1 fruit fly cellular context compared by ENCODE assay signal in genomic region chr3R:21828040-21828526, dm6.
TF ChIP-seq lines count a peak whose summit lies in the region.

No protein-coding gene starts in this region.

TF ChIP-seq in whole organism, embryonic, 481 proteins besides CTCF, POLR2A, EP300 and RAD21 (continued from another document and continues in another):
- peak; percentile 1 for TF ChIP-seq Vsx1 (GFP tag; optimal IDR thresholded peaks at IDR 0.05; lab: Kevin White, UChicago)
- no peak for TF ChIP-seq fd3F (GFP tag; optimal IDR thresholded peaks at IDR 0.05; lab: Kevin White, UChicago)
- TF ChIP-seq CG6272 (GFP tag; IDR thresholded peaks at IDR 0.05; lab: Robert Waterston, UW), result peak; percentile 72
- peak; percentile 65 for TF ChIP-seq CG6791 (GFP tag; IDR thresholded peaks at IDR 0.05; lab: Robert Waterston, UW; ENCODE audit: partially characterized antibody)
- TF ChIP-seq ind (GFP tag; optimal IDR thresholded peaks at IDR 0.05; lab: Kevin White, UChicago), result peak; percentile 10
- TF ChIP-seq otp (GFP tag; IDR thresholded peaks at IDR 0.05; lab: Robert Waterston, UW), result peak; percentile 88
- TF ChIP-seq tgo (GFP tag; IDR thresholded peaks at IDR 0.05; lab: Robert Waterston, UW), result peak; percentile 70
- TF ChIP-seq CG2116 (GFP tag; optimal IDR thresholded peaks at IDR 0.05; lab: Kevin White, UChicago), result no peak
- peak; percentile 78 for TF ChIP-seq CG4820 (GFP tag; optimal IDR thresholded peaks at IDR 0.05; lab: Kevin White, UChicago)
- peak; percentile 86 for TF ChIP-seq row (GFP tag; IDR thresholded peaks at IDR 0.05; lab: Robert Waterston, UW)
- TF ChIP-seq MTF-1 (GFP tag; optimal IDR thresholded peaks at IDR 0.05; lab: Kevin White, UChicago; ENCODE audit: borderline replicate concordance), result peak; percentile 12
- TF ChIP-seq CG18764 (GFP tag; optimal IDR thresholded peaks at IDR 0.05; lab: Kevin White, UChicago), result peak; percentile 33
- peak; percentile 81 for TF ChIP-seq pum (GFP tag; optimal IDR thresholded peaks at IDR 0.05; lab: Kevin White, UChicago)
- TF ChIP-seq gcm2 (GFP tag; optimal IDR thresholded peaks at IDR 0.05; lab: Kevin White, UChicago), result peak; percentile 1
- TF ChIP-seq sd (tag; optimal IDR thresholded peaks at IDR 0.05; lab: Kevin White, UChicago), result peak; percentile 31
- peak; percentile 76 for TF ChIP-seq twi (tag; optimal IDR thresholded peaks at IDR 0.05; lab: Kevin White, UChicago)
- peak; percentile 60 for TF ChIP-seq tin (GFP tag; optimal IDR thresholded peaks at IDR 0.05; lab: Kevin White, UChicago)
- TF ChIP-seq gt (GFP tag; IDR thresholded peaks at IDR 0.05; lab: Robert Waterston, UW), result peak; percentile 55; the same call in 1 of the 2 replicates
- peak; percentile 76 for TF ChIP-seq CG13424 (tag; optimal IDR thresholded peaks at IDR 0.05; lab: Kevin White, UChicago)
- TF ChIP-seq Ets65A (GFP tag; lab: Kevin White, UChicago), result peak; percentile 93
- peak; percentile 84 for TF ChIP-seq Optix (GFP tag; IDR thresholded peaks at IDR 0.05; lab: Robert Waterston, UW)
- peak; percentile 79; the same call in 2 of the 3 replicates for TF ChIP-seq gce (GFP tag; IDR thresholded peaks at IDR 0.05; lab: Robert Waterston, UW)
- TF ChIP-seq CG32772 (GFP tag; IDR thresholded peaks at IDR 0.05; lab: Robert Waterston, UW), result peak; percentile 87
- peak; percentile 41 for TF ChIP-seq grn (GFP tag; optimal IDR thresholded peaks at IDR 0.05; lab: Kevin White, UChicago)
- no peak for TF ChIP-seq CG13287 (GFP tag; IDR thresholded peaks at IDR 0.05; lab: Robert Waterston, UW; ENCODE audit: partially characterized antibody)
- TF ChIP-seq ERR (GFP tag; optimal IDR thresholded peaks at IDR 0.05; lab: Kevin White, UChicago), result peak; percentile 10
- peak; percentile 85 for TF ChIP-seq Mes4 (GFP tag; optimal IDR thresholded peaks at IDR 0.05; lab: Kevin White, UChicago)
- TF ChIP-seq B-H2 (GFP tag; optimal IDR thresholded peaks at IDR 0.05; lab: Kevin White, UChicago), result no peak
- TF ChIP-seq CG1603 (tag; optimal IDR thresholded peaks at IDR 0.05; lab: Kevin White, UChicago), result peak; percentile 93
- TF ChIP-seq seq (GFP tag; IDR thresholded peaks at IDR 0.05; lab: Robert Waterston, UW), result no peak
- peak; percentile 52; the same call in 1 of the 2 replicates for TF ChIP-seq ro (GFP tag; IDR thresholded peaks at IDR 0.05; lab: Robert Waterston, UW)
- no peak for TF ChIP-seq CG15514 (GFP tag; optimal IDR thresholded peaks at IDR 0.05; lab: Kevin White, UChicago)
- peak; percentile 50 for TF ChIP-seq Six4 (GFP tag; optimal IDR thresholded peaks at IDR 0.05; lab: Kevin White, UChicago)
- TF ChIP-seq zfh1 (GFP tag; IDR thresholded peaks at IDR 0.05; lab: Robert Waterston, UW), result peak; percentile 90
- peak; percentile 87 for TF ChIP-seq Kr (GFP tag; optimal IDR thresholded peaks at IDR 0.05; lab: Kevin White, UChicago)
- peak; percentile 29 for TF ChIP-seq CrebB (tag; optimal IDR thresholded peaks at IDR 0.05; lab: Kevin White, UChicago)
- no peak for TF ChIP-seq toy (GFP tag; IDR thresholded peaks at IDR 0.05; lab: Robert Waterston, UW)
- TF ChIP-seq CG8089 (GFP tag; optimal IDR thresholded peaks at IDR 0.05; lab: Kevin White, UChicago), result peak; percentile 77
- TF ChIP-seq CG2129 (GFP tag; IDR thresholded peaks at IDR 0.05; lab: Robert Waterston, UW; ENCODE audit: partially characterized antibody), result no peak
- peak; percentile 59 for TF ChIP-seq zen (tag; optimal IDR thresholded peaks at IDR 0.05; lab: Kevin White, UChicago)
- peak; percentile 78 for TF ChIP-seq Hr3 (GFP tag; optimal IDR thresholded peaks at IDR 0.05; lab: Kevin White, UChicago)
- peak; percentile 81 for TF ChIP-seq oc (tag; optimal IDR thresholded peaks at IDR 0.05; lab: Kevin White, UChicago)
- TF ChIP-seq trem (tag; optimal IDR thresholded peaks at IDR 0.05; lab: Kevin White, UChicago), result peak; percentile 68
- TF ChIP-seq Usf (GFP tag; optimal IDR thresholded peaks at IDR 0.05; lab: Kevin White, UChicago), result peak; percentile 60
- TF ChIP-seq pros (GFP tag; optimal IDR thresholded peaks at IDR 0.05; lab: Kevin White, UChicago), result no peak
- TF ChIP-seq sim (GFP tag; IDR thresholded peaks at IDR 0.05; lab: Robert Waterston, UW), result 0 out of 2 replicates have a peak, but pooled peaks have one; percentile 15
- peak; percentile 7 for TF ChIP-seq tap (tag; optimal IDR thresholded peaks at IDR 0.05; lab: Kevin White, UChicago)
- TF ChIP-seq peb (GFP tag; IDR thresholded peaks at IDR 0.05; lab: Robert Waterston, UW), result peak; percentile 74
- TF ChIP-seq CG12391 (tag; optimal IDR thresholded peaks at IDR 0.05; lab: Kevin White, UChicago), result peak; percentile 83
- TF ChIP-seq BEAF-32 (GFP tag; optimal IDR thresholded peaks at IDR 0.05; lab: Kevin White, UChicago), result no peak
- TF ChIP-seq CG6175 (GFP tag; IDR thresholded peaks at IDR 0.05; lab: Robert Waterston, UW), result no peak
- TF ChIP-seq onecut (GFP tag; IDR thresholded peaks at IDR 0.05; lab: Robert Waterston, UW), result peak; percentile 21
- peak; percentile 82 for TF ChIP-seq Ptx1 (GFP tag; IDR thresholded peaks at IDR 0.05; lab: Robert Waterston, UW)
- TF ChIP-seq CG31365 (tag; optimal IDR thresholded peaks at IDR 0.05; lab: Kevin White, UChicago), result peak; percentile 7
- TF ChIP-seq Dll (GFP tag; IDR thresholded peaks at IDR 0.05; lab: Robert Waterston, UW; ENCODE audit: partially characterized antibody), result 0 out of 4 replicates have a peak, but pooled peaks have one; percentile 36
- TF ChIP-seq CG33557 (GFP tag; optimal IDR thresholded peaks at IDR 0.05; lab: Kevin White, UChicago), result peak; percentile 89
- no peak for TF ChIP-seq ham (GFP tag; IDR thresholded peaks at IDR 0.05; lab: Robert Waterston, UW)
- TF ChIP-seq grau (tag; optimal IDR thresholded peaks at IDR 0.05; lab: Kevin White, UChicago), result peak; percentile 77
- TF ChIP-seq CG17829 (tag; optimal IDR thresholded peaks at IDR 0.05; lab: Kevin White, UChicago), result peak; percentile 90
- TF ChIP-seq Abd-B (GFP tag; optimal IDR thresholded peaks at IDR 0.05; lab: Kevin White, UChicago), result peak; percentile 82
- TF ChIP-seq Oaz (GFP tag; IDR thresholded peaks at IDR 0.05; lab: Robert Waterston, UW), result no peak
- peak; percentile 76 for TF ChIP-seq CG11398 (GFP tag; optimal IDR thresholded peaks at IDR 0.05; lab: Kevin White, UChicago)
- peak; percentile 9 for TF ChIP-seq Max (GFP tag; optimal IDR thresholded peaks at IDR 0.05; lab: Kevin White, UChicago)
- peak; percentile 64 for TF ChIP-seq CG30403 (GFP tag; optimal IDR thresholded peaks at IDR 0.05; lab: Kevin White, UChicago)
- peak; percentile 58 for TF ChIP-seq CG17385 (GFP tag; optimal IDR thresholded peaks at IDR 0.05; lab: Kevin White, UChicago)
- no peak for TF ChIP-seq Hey (tag; optimal IDR thresholded peaks at IDR 0.05; lab: Kevin White, UChicago)
- TF ChIP-seq Nf-YB (GFP tag; optimal IDR thresholded peaks at IDR 0.05; lab: Kevin White, UChicago), result peak; percentile 33
- TF ChIP-seq Spps (tag; optimal IDR thresholded peaks at IDR 0.05; lab: Kevin White, UChicago), result peak; percentile 83
- TF ChIP-seq chinmo (GFP tag; IDR thresholded peaks at IDR 0.05; lab: Robert Waterston, UW; ENCODE audit: partially characterized antibody), result no peak
- peak; percentile 55; the same call in 1 of the 2 replicates for TF ChIP-seq danr (GFP tag; IDR thresholded peaks at IDR 0.05; lab: Robert Waterston, UW)
- TF ChIP-seq z (GFP tag; IDR thresholded peaks at IDR 0.05; lab: Robert Waterston, UW), result peak; percentile 56; the same call in 1 of the 3 replicates
- TF ChIP-seq CG15601 (tag; optimal IDR thresholded peaks at IDR 0.05; lab: Kevin White, UChicago), result peak; percentile 92
- no peak for TF ChIP-seq Dp (GFP tag; optimal IDR thresholded peaks at IDR 0.05; lab: Kevin White, UChicago)
- peak; percentile 10 for TF ChIP-seq Deaf1 (tag; optimal IDR thresholded peaks at IDR 0.05; lab: Kevin White, UChicago)
- TF ChIP-seq Dad (GFP tag; optimal IDR thresholded peaks at IDR 0.05; lab: Kevin White, UChicago), result peak; percentile 27
- TF ChIP-seq zen2 (GFP tag; IDR thresholded peaks at IDR 0.05; lab: Robert Waterston, UW; ENCODE audit: partially characterized antibody), result no peak
- TF ChIP-seq prd (optimal IDR thresholded peaks at IDR 0.05; lab: Kevin White, UChicago), result no peak
- TF ChIP-seq prd (GFP tag; IDR thresholded peaks at IDR 0.05; lab: Robert Waterston, UW), result peak; percentile 79; the same call in 2 of the 3 replicates
- no peak for TF ChIP-seq pho (GFP tag; optimal IDR thresholded peaks at IDR 0.05; lab: Kevin White, UChicago)
- TF ChIP-seq CG11560 (tag; IDR thresholded peaks at IDR 0.05; lab: Robert Waterston, UW), result no peak
- peak; percentile 39 for TF ChIP-seq CG7745 (tag; optimal IDR thresholded peaks at IDR 0.05; lab: Kevin White, UChicago)
- peak; percentile 90 for TF ChIP-seq nmo (GFP tag; optimal IDR thresholded peaks at IDR 0.05; lab: Kevin White, UChicago)
- TF ChIP-seq bsh (GFP tag; optimal IDR thresholded peaks at IDR 0.05; lab: Kevin White, UChicago), result peak in 1 of 2 experiments; percentile 95
- peak; percentile 84 for TF ChIP-seq gsb-n (tag; optimal IDR thresholded peaks at IDR 0.05; lab: Kevin White, UChicago)
- peak; percentile 77 for TF ChIP-seq CG14710 (tag; optimal IDR thresholded peaks at IDR 0.05; lab: Kevin White, UChicago)
- TF ChIP-seq en (GFP tag; optimal IDR thresholded peaks at IDR 0.05; lab: Kevin White, UChicago), result peak; percentile 37
- no peak for TF ChIP-seq Hr39 (optimal IDR thresholded peaks at IDR 0.05; lab: Kevin White, UChicago)
- peak; percentile 80 for TF ChIP-seq Chrac-16 (GFP tag; optimal IDR thresholded peaks at IDR 0.05; lab: Kevin White, UChicago)
- TF ChIP-seq sens (GFP tag; lab: Kevin White, UChicago), result peak; percentile 97
- TF ChIP-seq Hsf (GFP tag; optimal IDR thresholded peaks at IDR 0.05; lab: Kevin White, UChicago), result peak; percentile 82
- peak; percentile 28 for TF ChIP-seq Sox100B (GFP tag; optimal IDR thresholded peaks at IDR 0.05; lab: Kevin White, UChicago)
- peak; percentile 50 for TF ChIP-seq CG3407 (GFP tag; optimal IDR thresholded peaks at IDR 0.05; lab: Kevin White, UChicago)
- 0 out of 2 replicates have a peak, but pooled peaks have one; percentile 9 for TF ChIP-seq wdn (GFP tag; IDR thresholded peaks at IDR 0.05; lab: Robert Waterston, UW)
- TF ChIP-seq eyg (GFP tag; optimal IDR thresholded peaks at IDR 0.05; lab: Kevin White, UChicago), result peak; percentile 21
- TF ChIP-seq fu2 (GFP tag; optimal IDR thresholded peaks at IDR 0.05; lab: Kevin White, UChicago), result no peak
- no peak for TF ChIP-seq Trl (optimal IDR thresholded peaks at IDR 0.05; lab: Kevin White, UChicago)
- peak; percentile 68 for TF ChIP-seq Trl (GFP tag; optimal IDR thresholded peaks at IDR 0.05; lab: Kevin White, UChicago)
- no peak for TF ChIP-seq klu (GFP tag; IDR thresholded peaks at IDR 0.05; lab: Robert Waterston, UW)
- TF ChIP-seq CG11504 (tag; optimal IDR thresholded peaks at IDR 0.05; lab: Kevin White, UChicago), result peak; percentile 71
- peak; percentile 90 for TF ChIP-seq CG10979 (tag; optimal IDR thresholded peaks at IDR 0.05; lab: Kevin White, UChicago)
- TF ChIP-seq CG15269 (tag; optimal IDR thresholded peaks at IDR 0.05; lab: Kevin White, UChicago), result peak; percentile 44
- TF ChIP-seq CG12659 (GFP tag; optimal IDR thresholded peaks at IDR 0.05; lab: Kevin White, UChicago), result peak; percentile 26
- TF ChIP-seq D19B (GFP tag; optimal IDR thresholded peaks at IDR 0.05; lab: Kevin White, UChicago), result peak; percentile 82
- TF ChIP-seq p53 (GFP tag; optimal IDR thresholded peaks at IDR 0.05; lab: Kevin White, UChicago), result peak; percentile 34
- no peak for TF ChIP-seq CG11695 (GFP tag; IDR thresholded peaks at IDR 0.05; lab: Robert Waterston, UW)
- TF ChIP-seq tio (GFP tag; optimal IDR thresholded peaks at IDR 0.05; lab: Kevin White, UChicago), result peak; percentile 62
- TF ChIP-seq Hr51 (GFP tag; optimal IDR thresholded peaks at IDR 0.05; lab: Kevin White, UChicago), result peak in 1 of 2 experiments; percentile 1
- TF ChIP-seq dmrt11E (tag; optimal IDR thresholded peaks at IDR 0.05; lab: Kevin White, UChicago), result peak; percentile 95
- peak; percentile 86 for TF ChIP-seq Ssrp (tag; optimal IDR thresholded peaks at IDR 0.05; lab: Kevin White, UChicago)
- peak; percentile 76 for TF ChIP-seq CG1529 (GFP tag; optimal IDR thresholded peaks at IDR 0.05; lab: Kevin White, UChicago)
- peak; percentile 1 for TF ChIP-seq CG4854 (GFP tag; optimal IDR thresholded peaks at IDR 0.05; lab: Kevin White, UChicago)
- TF ChIP-seq CG5245 (GFP tag; optimal IDR thresholded peaks at IDR 0.05; lab: Kevin White, UChicago), result peak; percentile 50
- TF ChIP-seq CG13624 (GFP tag; optimal IDR thresholded peaks at IDR 0.05; lab: Kevin White, UChicago), result peak; percentile 31
- peak; percentile 81 for TF ChIP-seq CoRest (tag; optimal IDR thresholded peaks at IDR 0.05; lab: Kevin White, UChicago)
- peak; percentile 49 for TF ChIP-seq CG17802 (tag; optimal IDR thresholded peaks at IDR 0.05; lab: Kevin White, UChicago)
- peak; percentile 81 for TF ChIP-seq az2 (GFP tag; optimal IDR thresholded peaks at IDR 0.05; lab: Kevin White, UChicago)
- TF ChIP-seq aop (GFP tag; IDR thresholded peaks at IDR 0.05; lab: Robert Waterston, UW), result peak; percentile 17; the same call in 1 of the 2 replicates
- peak; percentile 65 for TF ChIP-seq gcm (GFP tag; optimal IDR thresholded peaks at IDR 0.05; lab: Kevin White, UChicago)
- TF ChIP-seq CG17361 (GFP tag; IDR thresholded peaks at IDR 0.05; lab: Robert Waterston, UW), result peak; percentile 66
- no peak for TF ChIP-seq CG10147 (GFP tag; optimal IDR thresholded peaks at IDR 0.05; lab: Kevin White, UChicago)
- peak; percentile 81 for TF ChIP-seq fd96Cb (tag; optimal IDR thresholded peaks at IDR 0.05; lab: Kevin White, UChicago)
- TF ChIP-seq Doc3 (GFP tag; IDR thresholded peaks at IDR 0.05; lab: Robert Waterston, UW; ENCODE audit: partially characterized antibody), result no peak
- TF ChIP-seq pan (optimal IDR thresholded peaks at IDR 0.05; lab: Kevin White, UChicago), result peak in 1 of 2 experiments; percentile 12
- TF ChIP-seq pan (GFP tag; optimal IDR thresholded peaks at IDR 0.05 in 1 of 2, IDR thresholded peaks at IDR 0.05 in 1 of 2), result peak in 1 of 2 experiments; percentile 63
- peak; percentile 59; the same call in 1 of the 2 replicates for TF ChIP-seq CG4404 (GFP tag; IDR thresholded peaks at IDR 0.05; lab: Robert Waterston, UW)
- TF ChIP-seq Gsc (GFP tag; IDR thresholded peaks at IDR 0.05; lab: Robert Waterston, UW), result peak; percentile 63
- peak; percentile 85 for TF ChIP-seq pnt (GFP tag; optimal IDR thresholded peaks at IDR 0.05; lab: Kevin White, UChicago)
- TF ChIP-seq org-1 (GFP tag; optimal IDR thresholded peaks at IDR 0.05; lab: Kevin White, UChicago), result peak; percentile 21
- peak; percentile 89 for TF ChIP-seq CG2202 (tag; optimal IDR thresholded peaks at IDR 0.05; lab: Kevin White, UChicago)
- TF ChIP-seq C15 (GFP tag; IDR thresholded peaks at IDR 0.05; lab: Robert Waterston, UW), result no peak
- no peak for TF ChIP-seq CG17612 (GFP tag; IDR thresholded peaks at IDR 0.05; lab: Robert Waterston, UW)
